Fruit fly (Drosophila melanogaster): ENCODE results near the gene daw.

daw gene

DNA sequence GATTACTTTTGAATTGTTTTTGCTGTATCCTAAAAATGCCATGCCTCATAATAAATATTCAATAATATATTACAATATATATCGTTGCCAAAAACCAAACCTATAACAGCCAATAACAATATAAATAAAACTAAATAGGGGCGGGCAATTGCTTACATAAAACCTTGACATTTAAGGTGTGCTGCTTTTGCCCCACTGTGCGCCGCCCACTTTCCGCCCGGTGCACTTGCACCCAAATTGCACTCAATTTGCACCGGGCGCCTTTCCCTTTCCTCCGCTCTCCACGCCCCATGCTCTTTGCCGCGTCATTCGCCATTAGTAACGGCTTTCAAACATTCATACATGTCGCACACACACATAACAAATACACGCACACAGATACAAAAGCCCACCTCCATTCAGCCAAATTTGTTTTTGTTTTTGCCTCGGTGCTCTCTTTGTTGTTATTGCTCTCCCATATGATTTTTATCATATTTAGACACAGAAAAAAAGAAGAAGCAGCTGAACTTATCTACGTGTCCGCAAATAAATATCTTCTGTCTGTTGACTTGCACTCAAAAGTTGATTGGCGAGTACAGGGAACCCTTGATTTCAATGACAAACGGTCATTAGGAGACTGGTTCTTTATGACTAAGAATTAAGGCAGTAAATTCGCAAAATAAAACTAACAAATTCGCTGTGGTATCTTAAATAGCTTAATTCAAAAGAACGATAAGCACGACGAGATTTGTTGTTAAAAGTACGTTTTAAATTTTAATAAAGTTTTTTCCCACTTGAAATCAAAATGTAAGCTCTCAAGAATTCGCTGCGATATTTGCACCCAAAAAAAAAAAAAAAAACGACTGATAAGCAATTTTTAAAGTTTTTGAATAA lies 53.0 kb downstream of the daw start (continued):
- TF ChIP-seq kay (GFP tag; optimal IDR thresholded peaks at IDR 0.05): peak; percentile 28
- TF ChIP-seq corto (GFP tag; optimal IDR thresholded peaks at IDR 0.05): no peak
- peak; percentile 58; the same call in 1 of the 3 replicates for TF ChIP-seq ken (GFP tag; IDR thresholded peaks at IDR 0.05)
- TF ChIP-seq nmo (GFP tag; optimal IDR thresholded peaks at IDR 0.05): no peak
- no peak for TF ChIP-seq H2.0 (GFP tag; IDR thresholded peaks at IDR 0.05)
- peak; percentile 39; the same call in 2 of the 3 replicates for TF ChIP-seq Aef1 (GFP tag; IDR thresholded peaks at IDR 0.05)
- no peak for TF ChIP-seq twi (tag; optimal IDR thresholded peaks at IDR 0.05)
- TF ChIP-seq Poxn (GFP tag; IDR thresholded peaks at IDR 0.05): no peak
- peak in 1 of 2 experiments; percentile 28 for TF ChIP-seq Hr78 (GFP tag; optimal IDR thresholded peaks at IDR 0.05)
- no peak for TF ChIP-seq tll (GFP tag; optimal IDR thresholded peaks at IDR 0.05)
- TF ChIP-seq dysf (GFP tag; IDR thresholded peaks at IDR 0.05): 0 out of 3 replicates have a peak, but pooled peaks have one; percentile 40
- no peak for TF ChIP-seq ap (GFP tag; IDR thresholded peaks at IDR 0.05)
- no peak for TF ChIP-seq NFAT (GFP tag; IDR thresholded peaks at IDR 0.05)
- peak; percentile 53 for TF ChIP-seq CG10543 (GFP tag; optimal IDR thresholded peaks at IDR 0.05)
- no peak for TF ChIP-seq ssp (GFP tag; IDR thresholded peaks at IDR 0.05)
- no peak for TF ChIP-seq CG6765 (GFP tag; optimal IDR thresholded peaks at IDR 0.05)
- TF ChIP-seq Sin3A (optimal IDR thresholded peaks at IDR 0.05): no peak
- no peak for TF ChIP-seq chif (GFP tag; optimal IDR thresholded peaks at IDR 0.05)
- no peak for TF ChIP-seq ewg (GFP tag; optimal IDR thresholded peaks at IDR 0.05)
- peak; percentile 48; the same call in 2 of the 3 replicates for TF ChIP-seq CG11695 (GFP tag; IDR thresholded peaks at IDR 0.05)
- no peak for TF ChIP-seq Awh (GFP tag; IDR thresholded peaks at IDR 0.05)
- no peak for TF ChIP-seq HmgZ (tag; optimal IDR thresholded peaks at IDR 0.05)
- peak; percentile 39 for TF ChIP-seq CG17359 (tag; optimal IDR thresholded peaks at IDR 0.05)
- peak; percentile 2 for TF ChIP-seq gcm2 (GFP tag; optimal IDR thresholded peaks at IDR 0.05)
- TF ChIP-seq Opbp (GFP tag; IDR thresholded peaks at IDR 0.05; ENCODE audit: partially characterized antibody): no peak
- no peak for TF ChIP-seq cas (GFP tag; IDR thresholded peaks at IDR 0.05)
- no peak for TF ChIP-seq Chrac-16 (GFP tag; optimal IDR thresholded peaks at IDR 0.05)
- no peak for TF ChIP-seq vfl (GFP tag; optimal IDR thresholded peaks at IDR 0.05)
- TF ChIP-seq CG9797 (GFP tag; optimal IDR thresholded peaks at IDR 0.05): no peak
- no peak for TF ChIP-seq CG6654 (GFP tag; optimal IDR thresholded peaks at IDR 0.05)
- TF ChIP-seq CG30403 (GFP tag; optimal IDR thresholded peaks at IDR 0.05): peak; percentile 6
- no peak for TF ChIP-seq CG4617 (GFP tag; optimal IDR thresholded peaks at IDR 0.05; ENCODE audit: borderline replicate concordance)
- no peak for TF ChIP-seq emc (GFP tag; optimal IDR thresholded peaks at IDR 0.05)
- TF ChIP-seq chn (GFP tag; optimal IDR thresholded peaks at IDR 0.05): no peak
- TF ChIP-seq BtbVII (GFP tag; optimal IDR thresholded peaks at IDR 0.05): no peak
- TF ChIP-seq CG14860 (GFP tag; IDR thresholded peaks at IDR 0.05; ENCODE audit: partially characterized antibody): no peak
- no peak for TF ChIP-seq disco-r (GFP tag; optimal IDR thresholded peaks at IDR 0.05)
- no peak for TF ChIP-seq jing (GFP tag; optimal IDR thresholded peaks at IDR 0.05)
- TF ChIP-seq CG12071 (GFP tag; optimal IDR thresholded peaks at IDR 0.05): peak; percentile 42
- no peak for TF ChIP-seq CG13624 (GFP tag; optimal IDR thresholded peaks at IDR 0.05)
- TF ChIP-seq HLHmδ (GFP tag; optimal IDR thresholded peaks at IDR 0.05): no peak
- no peak for TF ChIP-seq chm (GFP tag; IDR thresholded peaks at IDR 0.05)
- TF ChIP-seq CG3407 (GFP tag; optimal IDR thresholded peaks at IDR 0.05): no peak
- peak; percentile 12 for TF ChIP-seq CG18262 (tag; optimal IDR thresholded peaks at IDR 0.05)
- TF ChIP-seq slou (GFP tag; optimal IDR thresholded peaks at IDR 0.05): no peak
- peak; percentile 0 for TF ChIP-seq CG12391 (tag; optimal IDR thresholded peaks at IDR 0.05)
- TF ChIP-seq slp2 (GFP tag; optimal IDR thresholded peaks at IDR 0.05): no peak
- TF ChIP-seq CG4707 (GFP tag; optimal IDR thresholded peaks at IDR 0.05): no peak
- TF ChIP-seq gt (GFP tag; IDR thresholded peaks at IDR 0.05): no peak

Measured in whole organism, embryonic.